Fruit fly (Drosophila melanogaster): Measurements from ENCODE around the gene CG10859.

CG10859 gene

DNA sequence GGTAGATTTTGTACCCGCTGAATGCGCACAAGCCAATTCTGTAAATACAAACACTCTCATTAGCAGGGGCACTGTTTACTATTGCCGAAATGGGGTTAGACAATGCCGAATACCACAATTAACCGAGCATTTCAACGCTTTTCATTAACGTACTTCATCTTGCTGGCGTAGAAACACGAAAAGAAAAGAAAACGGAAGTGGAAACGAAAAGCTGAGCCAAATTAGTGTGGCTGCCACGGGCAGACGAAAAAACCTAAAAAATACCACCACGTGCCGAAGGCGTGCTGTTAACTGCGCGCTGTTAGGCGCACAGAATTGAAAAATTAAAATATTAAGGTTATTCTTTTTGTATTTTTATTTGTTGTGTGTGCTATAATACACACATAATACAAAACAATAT, 3.6 kb downstream of the CG10859 start, which contains the start of gene RpL24:
RpL24 (minus strand) TSS at position 229 of the 400 bp plus-strand sequence.
- TF ChIP-seq toe (GFP tag; optimal IDR thresholded peaks at IDR 0.05) (peak; percentile 85), tj (GFP tag; optimal IDR thresholded peaks at IDR 0.05) (peak; percentile 77), CG14711 (tag; optimal IDR thresholded peaks at IDR 0.05) (peak; percentile 85), cnc (optimal IDR thresholded peaks at IDR 0.05) (no peak), CG1620 (GFP tag; optimal IDR thresholded peaks at IDR 0.05) (peak; percentile 98), cic (GFP tag; optimal IDR thresholded peaks at IDR 0.05) (peak; percentile 79), ovo (GFP tag; optimal IDR thresholded peaks at IDR 0.05) (peak; percentile 95), Crg-1 (GFP tag; optimal IDR thresholded peaks at IDR 0.05) (peak; percentile 98), CG7101 (tag; optimal IDR thresholded peaks at IDR 0.05) (peak; percentile 96), CG7045 (GFP tag; optimal IDR thresholded peaks at IDR 0.05) (peak; percentile 89), CG5204 (GFP tag; optimal IDR thresholded peaks at IDR 0.05) (peak; percentile 89), Clk (GFP tag; optimal IDR thresholded peaks at IDR 0.05) (peak; percentile 65), CG11617 (GFP tag; optimal IDR thresholded peaks at IDR 0.05) (peak; percentile 97), Hr96 (GFP tag; optimal IDR thresholded peaks at IDR 0.05) (peak; percentile 90), pad (GFP tag; optimal IDR thresholded peaks at IDR 0.05) (peak; percentile 87), Mnt (GFP tag; optimal IDR thresholded peaks at IDR 0.05) (peak; percentile 99), bab1 (GFP tag; optimal IDR thresholded peaks at IDR 0.05) (peak; percentile 99), CG33017 (tag; optimal IDR thresholded peaks at IDR 0.05) (peak; percentile 88), kay (GFP tag; ENCODE audit: borderline replicate concordance) (no peak), CG12768 (GFP tag; optimal IDR thresholded peaks at IDR 0.05) (peak; percentile 91)

DNA sequence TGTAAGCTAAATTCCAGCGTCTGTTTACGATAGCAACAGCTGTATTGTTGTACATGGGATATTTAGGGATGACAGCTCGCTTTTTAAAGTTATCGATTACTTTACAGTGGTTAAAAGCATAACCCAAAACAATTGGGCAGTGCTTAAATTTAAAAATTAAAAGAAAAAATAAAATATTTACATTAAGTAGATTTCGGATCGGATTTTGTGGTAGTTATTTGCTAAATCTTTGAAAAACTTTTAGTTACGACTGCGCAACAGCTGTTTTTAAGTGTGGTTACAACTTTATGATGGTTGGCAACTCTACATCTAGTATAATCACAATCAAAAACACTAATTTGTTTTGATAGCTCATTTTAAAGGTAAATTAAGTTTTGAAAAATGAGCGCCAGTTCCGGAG, 11.2 kb downstream of the CG10859 start, which contains the start of the genes Ing5 and CG7099:
Ing5 (minus strand) TSS at position 58 of the 400 bp plus-strand sequence.
CG7099 (plus strand) TSS at position 317 of the 400 bp plus-strand sequence.
- TF ChIP-seq ovo (GFP tag; optimal IDR thresholded peaks at IDR 0.05) = peak; percentile 92
- peak; percentile 89 for TF ChIP-seq Hr96 (GFP tag; optimal IDR thresholded peaks at IDR 0.05)
- peak; percentile 98 for TF ChIP-seq kay (GFP tag; ENCODE audit: borderline replicate concordance)
- TF ChIP-seq cic (GFP tag; optimal IDR thresholded peaks at IDR 0.05) = peak; percentile 71
- TF ChIP-seq CG12768 (GFP tag; optimal IDR thresholded peaks at IDR 0.05) = peak; percentile 94
- TF ChIP-seq Clk (GFP tag; optimal IDR thresholded peaks at IDR 0.05) = peak; percentile 91
- TF ChIP-seq toe (GFP tag; optimal IDR thresholded peaks at IDR 0.05) = peak; percentile 98
- TF ChIP-seq CG14711 (tag; optimal IDR thresholded peaks at IDR 0.05) = peak; percentile 97
- TF ChIP-seq CG7045 (GFP tag; optimal IDR thresholded peaks at IDR 0.05) = peak; percentile 94
- peak; percentile 96 for TF ChIP-seq CG11617 (GFP tag; optimal IDR thresholded peaks at IDR 0.05)
- peak; percentile 92 for TF ChIP-seq Mnt (GFP tag; optimal IDR thresholded peaks at IDR 0.05)
- TF ChIP-seq bab1 (GFP tag; optimal IDR thresholded peaks at IDR 0.05) = peak; percentile 99
- TF ChIP-seq pad (GFP tag; optimal IDR thresholded peaks at IDR 0.05) = peak; percentile 86
- peak; percentile 93 for TF ChIP-seq CG33017 (tag; optimal IDR thresholded peaks at IDR 0.05)
- peak; percentile 97 for TF ChIP-seq CG1620 (GFP tag; optimal IDR thresholded peaks at IDR 0.05)
- TF ChIP-seq tj (GFP tag; optimal IDR thresholded peaks at IDR 0.05) = peak; percentile 87
- TF ChIP-seq cnc (optimal IDR thresholded peaks at IDR 0.05) = no peak
- TF ChIP-seq Crg-1 (GFP tag; optimal IDR thresholded peaks at IDR 0.05) = peak; percentile 94
- peak; percentile 96 for TF ChIP-seq CG7101 (tag; optimal IDR thresholded peaks at IDR 0.05)
- TF ChIP-seq CG5204 (GFP tag; optimal IDR thresholded peaks at IDR 0.05) = no peak

- TF ChIP-seq cnc (optimal IDR thresholded peaks at IDR 0.05) (no peak), kay (GFP tag; ENCODE audit: borderline replicate concordance) (no peak), CG7101 (tag; optimal IDR thresholded peaks at IDR 0.05) (peak; percentile 49), CG1620 (GFP tag; optimal IDR thresholded peaks at IDR 0.05) (peak; percentile 60), Clk (GFP tag; optimal IDR thresholded peaks at IDR 0.05) (no peak), tj (GFP tag; optimal IDR thresholded peaks at IDR 0.05) (no peak), CG7045 (GFP tag; optimal IDR thresholded peaks at IDR 0.05) (no peak), CG5204 (GFP tag; optimal IDR thresholded peaks at IDR 0.05) (no peak), ovo (GFP tag; optimal IDR thresholded peaks at IDR 0.05) (no peak), bab1 (GFP tag; optimal IDR thresholded peaks at IDR 0.05) (peak; percentile 64), pad (GFP tag; optimal IDR thresholded peaks at IDR 0.05) (no peak), toe (GFP tag; optimal IDR thresholded peaks at IDR 0.05) (no peak), CG12768 (GFP tag; optimal IDR thresholded peaks at IDR 0.05) (no peak), CG33017 (tag; optimal IDR thresholded peaks at IDR 0.05) (no peak), CG14711 (tag; optimal IDR thresholded peaks at IDR 0.05) (peak; percentile 56), Mnt (GFP tag; optimal IDR thresholded peaks at IDR 0.05) (no peak)
Measured at dm6 chr2L:13382351-13383029, 16.0 kb downstream of the CG10859 start, which contains the start of gene loqs. loqs (plus strand) TSS chr2L:13382652.

- TF ChIP-seq ovo (GFP tag; optimal IDR thresholded peaks at IDR 0.05) = peak; percentile 74
- peak; percentile 70 for TF ChIP-seq CG33017 (tag; optimal IDR thresholded peaks at IDR 0.05)
- no peak for TF ChIP-seq Hr96 (GFP tag; optimal IDR thresholded peaks at IDR 0.05)
- peak; percentile 83 for TF ChIP-seq bab1 (GFP tag; optimal IDR thresholded peaks at IDR 0.05)
- peak; percentile 35 for TF ChIP-seq cic (GFP tag; optimal IDR thresholded peaks at IDR 0.05)
- TF ChIP-seq toe (GFP tag; optimal IDR thresholded peaks at IDR 0.05) = no peak
- no peak for TF ChIP-seq CG5204 (GFP tag; optimal IDR thresholded peaks at IDR 0.05)
- no peak for TF ChIP-seq kay (GFP tag; ENCODE audit: borderline replicate concordance)
- TF ChIP-seq CG7045 (GFP tag; optimal IDR thresholded peaks at IDR 0.05) = peak; percentile 72
- peak; percentile 80 for TF ChIP-seq CG12768 (GFP tag; optimal IDR thresholded peaks at IDR 0.05)
- peak; percentile 70 for TF ChIP-seq pad (GFP tag; optimal IDR thresholded peaks at IDR 0.05)
- TF ChIP-seq Clk (GFP tag; optimal IDR thresholded peaks at IDR 0.05) = peak; percentile 69
- peak; percentile 64 for TF ChIP-seq tj (GFP tag; optimal IDR thresholded peaks at IDR 0.05)
- TF ChIP-seq CG11617 (GFP tag; optimal IDR thresholded peaks at IDR 0.05) = peak; percentile 89
- TF ChIP-seq CG1620 (GFP tag; optimal IDR thresholded peaks at IDR 0.05) = peak; percentile 82
- TF ChIP-seq Mnt (GFP tag; optimal IDR thresholded peaks at IDR 0.05) = peak; percentile 69
- TF ChIP-seq Crg-1 (GFP tag; optimal IDR thresholded peaks at IDR 0.05) = peak; percentile 49
- TF ChIP-seq CG7101 (tag; optimal IDR thresholded peaks at IDR 0.05) = peak; percentile 78
- peak; percentile 97 for TF ChIP-seq CG14711 (tag; optimal IDR thresholded peaks at IDR 0.05)
Measured at dm6 chr2L:13378488-13378964, 19.9 kb downstream of the CG10859 start, which contains the start of the genes CG9302 and beta'COP. CG9302 (minus strand) TSS chr2L:13378538. beta'COP (plus strand) TSS chr2L:13378902.
